Worm (Caenorhabditis elegans) whole organism, early embryonic: ENCODE results near the gene trx-2.

Experiments
- B0310.2 ChIP-seq: sonication (generic microtip); optimal IDR thresholded peaks from 2 replicates; lab custom pipeline; 2016; ENCODE audit warnings: mild to moderate bottlenecking, missing genetic modification characterization, missing compliant biosample characterization
- aly-1 ChIP-seq: sonication (generic microtip); optimal IDR thresholded peaks from 2 replicates; lab custom pipeline; 2016; ENCODE audit warnings: missing genetic modification characterization, missing compliant biosample characterization
- ets-7 ChIP-seq: sonication (generic microtip); optimal IDR thresholded peaks from 2 replicates; lab custom pipeline; 2016; ENCODE audit warnings: missing genotype, missing genetic modification characterization, missing compliant biosample characterization
- hmg-4 ChIP-seq: fragments of 200-800 bp; sonication (Bioruptor generic); optimal IDR thresholded peaks from 2 replicates; lab custom pipeline; 2018; ENCODE audit warnings: mild to moderate bottlenecking, missing genetic modification characterization, missing compliant biosample characterization
- tra-4 ChIP-seq: sonication (generic microtip); optimal IDR thresholded peaks from 2 replicates; lab custom pipeline; 2017; ENCODE audit warnings: missing genetic modification characterization, missing compliant biosample characterization

DNA sequence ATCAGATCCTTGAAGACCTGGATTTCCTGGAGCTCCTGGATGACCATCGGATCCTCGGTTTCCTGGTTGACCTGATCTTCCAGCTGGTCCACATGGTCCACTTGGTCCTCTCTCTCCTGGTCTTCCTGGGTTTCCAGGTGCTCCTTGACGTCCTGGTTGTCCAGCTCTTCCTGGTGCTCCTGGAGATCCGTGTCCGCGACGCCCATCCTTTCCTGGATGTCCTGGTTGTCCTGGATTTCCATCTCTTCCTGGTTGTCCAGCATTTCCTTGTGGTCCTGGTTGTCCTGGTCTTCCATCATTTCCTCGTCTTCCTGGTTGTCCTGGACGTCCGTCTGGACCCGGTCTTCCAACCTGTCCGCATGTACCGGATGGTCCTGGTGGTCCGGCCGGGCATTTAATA is 22.6 kb upstream of the trx-2 start:
- TF ChIP-seq aly-1 (tag; lab: Kevin White, UChicago) (no peak), B0310.2 (tag; lab: Kevin White, UChicago) (no peak), tra-4 (tag; lab: Kevin White, UChicago) (no peak), ets-7 (tag; lab: Kevin White, UChicago) (no peak), hmg-4 (GFP tag; lab: Kevin White, UChicago) (no peak)
